Worm (Caenorhabditis elegans): ENCODE measurements around the gene F10C2.4.

- TF ChIP-seq W03F9.2 (tag; optimal IDR thresholded peaks at IDR 0.05) = no peak
- TF ChIP-seq him-1 (tag; optimal IDR thresholded peaks at IDR 0.05) = no peak
- no peak for TF ChIP-seq dao-5 (tag; optimal IDR thresholded peaks at IDR 0.05)
Measured at ce11 chrV:12036129-12036528, 5.2 kb upstream of the F10C2.4 start.

All from whole organism, L4/young adult.